Worm (Caenorhabditis elegans): Measurements from ENCODE around the gene fzo-1.

- TF ChIP-seq ceh-36 (tag; optimal IDR thresholded peaks at IDR 0.05), result no peak
- no peak for TF ChIP-seq ama-1 (optimal IDR thresholded peaks at IDR 0.05)
- no peak for TF ChIP-seq hmg-4 (GFP tag; optimal IDR thresholded peaks at IDR 0.05)
- TF ChIP-seq scrt-1 (GFP tag; IDR thresholded peaks at IDR 0.05), result no peak
- TF ChIP-seq flt-1 (GFP tag; IDR thresholded peaks at IDR 0.05), result no peak
- TF ChIP-seq B0310.2 (tag; optimal IDR thresholded peaks at IDR 0.05), result no peak
- no peak for TF ChIP-seq aly-1 (tag; optimal IDR thresholded peaks at IDR 0.05)
- no peak for TF ChIP-seq tra-4 (tag; optimal IDR thresholded peaks at IDR 0.05)
These were observed 8.6 kb downstream of the fzo-1 start, which contains the start of gene tbc-2 for ce11 chrII:5827364-5827763.

All from whole organism, early embryonic.